Fruit fly (Drosophila melanogaster): ENCODE results near the gene Septin1.

Septin1 gene

DNA sequence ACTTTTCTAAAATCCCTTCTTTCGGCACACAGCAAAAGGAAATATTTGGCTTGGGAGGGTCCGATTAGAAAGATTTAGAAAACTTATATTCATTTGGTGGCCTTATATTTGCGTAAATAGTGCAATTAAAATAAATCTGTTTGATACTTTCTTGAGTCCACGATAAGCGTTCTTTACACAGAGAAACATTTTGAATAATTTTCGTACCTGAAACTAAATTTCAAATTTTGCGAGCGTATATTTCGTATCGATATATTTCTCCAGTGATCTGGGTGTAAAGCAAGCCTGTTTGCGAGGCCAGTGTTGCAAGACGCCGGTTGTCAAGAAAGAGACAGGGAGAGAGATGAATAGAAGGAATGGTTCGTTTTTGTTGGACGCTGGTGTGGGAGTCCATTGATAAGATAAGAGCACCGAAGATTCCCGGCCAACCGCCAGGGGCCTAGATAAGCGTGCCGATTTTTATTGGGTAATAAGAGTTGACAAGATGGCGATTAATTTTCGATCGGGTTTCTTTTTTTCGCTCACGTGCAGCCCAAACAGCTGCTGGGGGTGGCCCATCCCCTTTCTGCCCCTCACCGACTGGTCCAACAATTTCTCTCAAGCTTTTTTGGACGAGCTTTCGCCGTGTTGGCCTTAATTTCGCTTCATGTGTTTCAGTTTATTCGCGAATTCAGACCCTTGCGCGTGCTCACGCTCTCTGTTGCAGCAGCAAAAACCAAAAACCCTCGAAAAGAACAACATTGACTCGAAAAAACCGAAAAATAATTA, 15.8 kb downstream of the Septin1 start, which contains the start of gene slgA:
TSS of gene slgA (plus strand) at position 344 of the 768 bp plus-strand sequence.
- peak in 1 of 2 experiments; percentile 46 for TF ChIP-seq dpn (GFP tag; optimal IDR thresholded peaks at IDR 0.05)
- peak; percentile 71 for TF ChIP-seq amos (GFP tag; IDR thresholded peaks at IDR 0.05; ENCODE audit: partially characterized antibody)
- no peak for TF ChIP-seq luna (GFP tag; optimal IDR thresholded peaks at IDR 0.05)
- no peak for TF ChIP-seq Bdp1 (GFP tag; optimal IDR thresholded peaks at IDR 0.05)
- TF ChIP-seq NfI (GFP tag; optimal IDR thresholded peaks at IDR 0.05), result peak; percentile 58
- TF ChIP-seq pros (GFP tag; optimal IDR thresholded peaks at IDR 0.05), result no peak
- peak; percentile 68 for TF ChIP-seq sob (GFP tag; IDR thresholded peaks at IDR 0.05)
- peak; percentile 1 for TF ChIP-seq tin (GFP tag; optimal IDR thresholded peaks at IDR 0.05)
- TF ChIP-seq Nf-YA (GFP tag; IDR thresholded peaks at IDR 0.05), result peak; percentile 76; the same call in 1 of the 2 replicates
- TF ChIP-seq ATbp (GFP tag; optimal IDR thresholded peaks at IDR 0.05), result no peak
- peak; percentile 57 for TF ChIP-seq Deaf1 (tag; optimal IDR thresholded peaks at IDR 0.05)
- peak; percentile 64 for TF ChIP-seq HLH54F (GFP tag; optimal IDR thresholded peaks at IDR 0.05)
- peak; percentile 17 for TF ChIP-seq CG12942 (GFP tag; optimal IDR thresholded peaks at IDR 0.05)
- peak; percentile 86 for TF ChIP-seq pzg (GFP tag; optimal IDR thresholded peaks at IDR 0.05)
- peak; percentile 13 for TF ChIP-seq CG11504 (tag; optimal IDR thresholded peaks at IDR 0.05)
- TF ChIP-seq Hmr (GFP tag; optimal IDR thresholded peaks at IDR 0.05), result peak; percentile 46
- TF ChIP-seq Xrp1 (GFP tag; IDR thresholded peaks at IDR 0.05), result no peak
- TF ChIP-seq zfh2 (GFP tag; optimal IDR thresholded peaks at IDR 0.05), result peak; percentile 53
- peak; percentile 49; the same call in 1 of the 3 replicates for TF ChIP-seq CG7963 (GFP tag; IDR thresholded peaks at IDR 0.05; ENCODE audit: partially characterized antibody)
- TF ChIP-seq wdn (GFP tag; IDR thresholded peaks at IDR 0.05), result no peak
- TF ChIP-seq CG3281 (GFP tag; optimal IDR thresholded peaks at IDR 0.05), result peak; percentile 35
- peak; percentile 22 for TF ChIP-seq nom (GFP tag; optimal IDR thresholded peaks at IDR 0.05)
- peak; percentile 53 for TF ChIP-seq CG12769 (tag; optimal IDR thresholded peaks at IDR 0.05)
- TF ChIP-seq bbx (GFP tag; IDR thresholded peaks at IDR 0.05; ENCODE audit: partially characterized antibody), result peak; percentile 80
- TF ChIP-seq ftz-f1 (GFP tag; optimal IDR thresholded peaks at IDR 0.05), result no peak
- TF ChIP-seq CG30403 (GFP tag; optimal IDR thresholded peaks at IDR 0.05), result peak; percentile 46
- peak; percentile 37 for TF ChIP-seq Sin3A (optimal IDR thresholded peaks at IDR 0.05)
- TF ChIP-seq ewg (GFP tag; optimal IDR thresholded peaks at IDR 0.05), result peak; percentile 13
- peak; percentile 65 for TF ChIP-seq CG15514 (GFP tag; optimal IDR thresholded peaks at IDR 0.05)
- peak; percentile 85 for TF ChIP-seq Sry-δ (GFP tag; optimal IDR thresholded peaks at IDR 0.05)
- 0 out of 2 replicates have a peak, but pooled peaks have one; percentile 18 for TF ChIP-seq CG1024 (GFP tag; IDR thresholded peaks at IDR 0.05)
- no peak for TF ChIP-seq trh (GFP tag; optimal IDR thresholded peaks at IDR 0.05)
- TF ChIP-seq CG10209 (GFP tag; optimal IDR thresholded peaks at IDR 0.05), result peak; percentile 0
- peak; percentile 21 for TF ChIP-seq CG12071 (GFP tag; optimal IDR thresholded peaks at IDR 0.05)
- peak; percentile 44 for TF ChIP-seq pho (GFP tag; optimal IDR thresholded peaks at IDR 0.05)
- peak; percentile 52 for TF ChIP-seq dm (GFP tag; optimal IDR thresholded peaks at IDR 0.05)
- TF ChIP-seq Pdp1 (GFP tag; optimal IDR thresholded peaks at IDR 0.05), result peak in 1 of 2 experiments; percentile 30
- peak; percentile 75 for TF ChIP-seq Myb (GFP tag; optimal IDR thresholded peaks at IDR 0.05)
- TF ChIP-seq Med (GFP tag), result peak; percentile 90
- TF ChIP-seq CG13775 (GFP tag; optimal IDR thresholded peaks at IDR 0.05), result peak; percentile 8
- peak; percentile 4 for TF ChIP-seq CG18262 (tag; optimal IDR thresholded peaks at IDR 0.05)
- peak; percentile 2 for TF ChIP-seq CG17385 (GFP tag; optimal IDR thresholded peaks at IDR 0.05)
- TF ChIP-seq HLHmδ (GFP tag; optimal IDR thresholded peaks at IDR 0.05), result no peak
- peak; percentile 68 for TF ChIP-seq Lhr (GFP tag; optimal IDR thresholded peaks at IDR 0.05)
- TF ChIP-seq CG18599 (GFP tag; optimal IDR thresholded peaks at IDR 0.05), result peak; percentile 19
- TF ChIP-seq onecut (GFP tag; IDR thresholded peaks at IDR 0.05), result peak; percentile 20; the same call in 1 of the 2 replicates
- 0 out of 2 replicates have a peak, but pooled peaks have one; percentile 21 for TF ChIP-seq HLH3B (GFP tag; IDR thresholded peaks at IDR 0.05)
- peak; percentile 77 for TF ChIP-seq stwl (tag; optimal IDR thresholded peaks at IDR 0.05)

Measured in whole organism, embryonic.